Fruit fly (Drosophila melanogaster) whole organism, embryonic: ENCODE results near the gene p-cup.

Source experiments
- ATbp ChIP-seq: fragments of 200-800 bp; sonication (Bioruptor generic); optimal IDR thresholded peaks from 2 replicates; lab custom pipeline; 2017; ENCODE audit warnings: missing biosample characterization, mild to moderate bottlenecking, missing genetic modification characterization, missing genetic modification reagents
- CG10267 ChIP-seq: fragments of 200-800 bp; sonication (Bioruptor generic); optimal IDR thresholded peaks from 2 replicates; lab custom pipeline; 2018; ENCODE audit warnings: missing biosample characterization, mild to moderate bottlenecking, missing genetic modification characterization, moderate library complexity
- CG10979 ChIP-seq: fragments of 200-800 bp; sonication (Bioruptor generic); optimal IDR thresholded peaks from 2 replicates; lab custom pipeline; 2018; ENCODE audit warnings: missing biosample characterization, mild to moderate bottlenecking, missing genetic modification characterization, moderate library complexity
- CG12071 ChIP-seq: fragments of 200-800 bp; sonication (Bioruptor generic); optimal IDR thresholded peaks from 3 replicates; lab custom pipeline; 2018; ENCODE audit warnings: missing biosample characterization, mild to moderate bottlenecking, missing genetic modification characterization
- CG12104 ChIP-seq: fragments of 200-800 bp; sonication (Bioruptor generic); optimal IDR thresholded peaks from 3 replicates; lab custom pipeline; 2016; ENCODE audit warnings: missing biosample characterization, missing genetic modification characterization
- CG12219 ChIP-seq: fragments of 200-800 bp; sonication (Bioruptor generic); optimal IDR thresholded peaks from 3 replicates; lab custom pipeline; 2018; ENCODE audit warnings: missing biosample characterization, mild to moderate bottlenecking, missing genetic modification characterization
- CG12299 ChIP-seq: fragments of 200-800 bp; sonication (Bioruptor generic); optimal IDR thresholded peaks from 2 replicates; lab custom pipeline; 2018; ENCODE audit warnings: missing biosample characterization, mild to moderate bottlenecking, missing genetic modification characterization
- CG14710 ChIP-seq: fragments of 200-800 bp; sonication (Bioruptor generic); optimal IDR thresholded peaks from 3 replicates; lab custom pipeline; 2019; ENCODE audit warnings: missing biosample characterization, mild to moderate bottlenecking, missing genetic modification characterization, moderate library complexity
- CG15514 ChIP-seq: fragments of 200-800 bp; sonication (Bioruptor generic); optimal IDR thresholded peaks from 3 replicates; lab custom pipeline; 2017; ENCODE audit warnings: missing biosample characterization, missing genetic modification characterization, mild to moderate bottlenecking, moderate library complexity, missing genetic modification reagents
- CG1602 ChIP-seq: fragments of 200-800 bp; sonication (Bioruptor generic); optimal IDR thresholded peaks from 3 replicates; lab custom pipeline; 2016; ENCODE audit warnings: missing biosample characterization, missing genetic modification characterization
- CG1792 ChIP-seq: fragments of 200-800 bp; sonication (Bioruptor generic); optimal IDR thresholded peaks from 2 replicates; lab custom pipeline; 2016; ENCODE audit warnings: missing biosample characterization, missing genetic modification characterization
- CG18262 ChIP-seq: fragments of 200-800 bp; optimal IDR thresholded peaks from 3 replicates; lab custom pipeline; 2019; ENCODE audit warnings: missing biosample characterization, mild to moderate bottlenecking, missing genetic modification characterization, moderate library complexity
- CG18599 ChIP-seq: fragments of 200-800 bp; sonication (Bioruptor generic); optimal IDR thresholded peaks from 3 replicates; lab custom pipeline; 2017; ENCODE audit warnings: missing biosample characterization, missing genetic modification characterization, mild to moderate bottlenecking, moderate library complexity, missing genetic modification reagents
- CG2129 ChIP-seq: fragments of 200-800 bp; sonication (Bioruptor generic); IDR thresholded peaks from 2 replicates; pipeline ENCODE4 v1.3.6; 2022; ENCODE audit warnings: missing biosample characterization, missing genetic modification characterization; ENCODE audit not compliant: partially characterized antibody
- CG2678 ChIP-seq: fragments of 200-800 bp; sonication (Bioruptor generic); optimal IDR thresholded peaks from 3 replicates; lab custom pipeline; 2019; ENCODE audit warnings: missing biosample characterization, mild to moderate bottlenecking, missing genetic modification characterization, moderate library complexity
- CG30403 ChIP-seq: fragments of 200-800 bp; sonication (Bioruptor generic); optimal IDR thresholded peaks from 3 replicates; lab custom pipeline; 2016; ENCODE audit warnings: missing biosample characterization, missing genetic modification characterization
- CG34376 ChIP-seq: fragments of 200-800 bp; sonication (Bioruptor generic); optimal IDR thresholded peaks from 2 replicates; lab custom pipeline; 2018; ENCODE audit warnings: missing biosample characterization, mild to moderate bottlenecking, missing genetic modification characterization
- CG7786 ChIP-seq: fragments of 200-800 bp; sonication (Bioruptor generic); optimal IDR thresholded peaks from 2 replicates; lab custom pipeline; 2016; ENCODE audit warnings: missing biosample characterization, missing genetic modification characterization
- CG7963 ChIP-seq: fragments of 200-800 bp; sonication (Bioruptor generic); IDR thresholded peaks from 3 replicates; pipeline ENCODE4 v1.3.6; 2022; ENCODE audit warnings: missing biosample characterization, missing genetic modification characterization; ENCODE audit not compliant: partially characterized antibody
- CG8478 ChIP-seq: fragments of >200 bp; optimal IDR thresholded peaks from 2 replicates; lab custom pipeline; 2018
- CHES-1-like ChIP-seq: fragments of 200-800 bp; sonication (Bioruptor generic); optimal IDR thresholded peaks from 2 replicates; lab custom pipeline; 2016; ENCODE audit warnings: missing biosample characterization, missing genetic modification characterization
- CTCF ChIP-seq: fragments of 200-800 bp; sonication (Bioruptor generic); optimal IDR thresholded peaks from 2 replicates; lab custom pipeline; 2017; ENCODE audit warnings: missing biosample characterization, mild to moderate bottlenecking, missing genetic modification characterization, moderate library complexity
- D ChIP-seq, 2 experiments: fragments of 200-800 bp in 1 of 2; fragments of >200 bp in 1 of 2; sonication (Bioruptor generic) in 1 of 2; optimal IDR thresholded peaks; 2 replicates in 1 of 2; 3 replicates in 1 of 2; lab custom pipeline; 2017; ENCODE audit warnings: mild to moderate bottlenecking in 1 of 2, missing biosample characterization in 1 of 2, missing genetic modification characterization in 1 of 2, missing genetic modification reagents in 1 of 2
- Dip2 ChIP-seq: fragments of 200-800 bp; sonication (Bioruptor generic); IDR thresholded peaks from 2 replicates; pipeline ENCODE4 v1.3.6; 2022; ENCODE audit warnings: missing biosample characterization, missing genetic modification characterization
- Fer3 ChIP-seq: fragments of 200-800 bp; sonication (Bioruptor generic); optimal IDR thresholded peaks from 2 replicates; lab custom pipeline; 2018; ENCODE audit warnings: missing biosample characterization, mild to moderate bottlenecking, missing genetic modification characterization, moderate library complexity
- Hr3 ChIP-seq: fragments of 200-800 bp; sonication (Bioruptor generic); optimal IDR thresholded peaks from 3 replicates; lab custom pipeline; 2016; ENCODE audit warnings: missing biosample characterization, missing genetic modification characterization
- Hr51 ChIP-seq, 2 experiments: fragments of 200-800 bp; sonication (Bioruptor generic); optimal IDR thresholded peaks; 2 replicates in 1 of 2; 3 replicates in 1 of 2; lab custom pipeline; 2016 to 2018; ENCODE audit warnings: missing biosample characterization in 2 of 2, missing genetic modification characterization in 2 of 2, mild to moderate bottlenecking in 1 of 2, moderate library complexity in 1 of 2
- Nf-YB ChIP-seq: fragments of 200-800 bp; sonication (Bioruptor generic); optimal IDR thresholded peaks from 3 replicates; lab custom pipeline; 2019; ENCODE audit warnings: missing biosample characterization, mild to moderate bottlenecking, missing genetic modification characterization, moderate library complexity
- Oaz ChIP-seq: fragments of 200-800 bp; sonication (Bioruptor generic); IDR thresholded peaks from 2 replicates; pipeline ENCODE4 v1.3.6; 2022; ENCODE audit warnings: missing biosample characterization, missing genetic modification characterization
- Sox102F ChIP-seq: fragments of 200-800 bp; sonication (Bioruptor generic); optimal IDR thresholded peaks from 2 replicates; lab custom pipeline; 2018; ENCODE audit warnings: missing biosample characterization, mild to moderate bottlenecking, missing genetic modification characterization, moderate library complexity
- Xrp1 ChIP-seq: fragments of 200-800 bp; sonication (Bioruptor generic); IDR thresholded peaks from 2 replicates; pipeline ENCODE4 v1.3.6; 2022; ENCODE audit warnings: missing biosample characterization, missing genetic modification characterization
- ab ChIP-seq: fragments of 200-800 bp; sonication (Bioruptor generic); optimal IDR thresholded peaks from 2 replicates; lab custom pipeline; 2016; ENCODE audit warnings: missing biosample characterization, missing genetic modification characterization
- amos ChIP-seq: fragments of 200-800 bp; sonication (Bioruptor generic); IDR thresholded peaks from 2 replicates; pipeline ENCODE4 v1.3.6; 2022; ENCODE audit warnings: missing biosample characterization, missing genetic modification characterization; ENCODE audit not compliant: partially characterized antibody
- aop ChIP-seq: fragments of 200-800 bp; sonication (Bioruptor generic); IDR thresholded peaks from 2 replicates; pipeline ENCODE4 v1.3.6; 2022; ENCODE audit warnings: missing biosample characterization, missing genetic modification characterization
- ato ChIP-seq: fragments of 200-800 bp; sonication (Bioruptor generic); IDR thresholded peaks from 2 replicates; pipeline ENCODE4 v1.3.6; 2022; ENCODE audit warnings: missing biosample characterization, missing genetic modification characterization; ENCODE audit not compliant: partially characterized antibody
- bbx ChIP-seq: fragments of 200-800 bp; sonication (Bioruptor generic); IDR thresholded peaks from 2 replicates; pipeline ENCODE4 v1.3.6; 2022; ENCODE audit warnings: missing biosample characterization, missing genetic modification characterization; ENCODE audit not compliant: partially characterized antibody
- bowl ChIP-seq: fragments of 200-800 bp; sonication (Bioruptor generic); IDR thresholded peaks from 2 replicates; pipeline ENCODE4 v1.3.6; 2022; ENCODE audit warnings: missing biosample characterization, missing genetic modification characterization
- dm ChIP-seq: fragments of 200-800 bp; sonication (Bioruptor generic); optimal IDR thresholded peaks from 3 replicates; lab custom pipeline; 2016; ENCODE audit warnings: missing biosample characterization, missing genetic modification characterization
- fd102C ChIP-seq: fragments of 200-800 bp; sonication (Bioruptor generic); optimal IDR thresholded peaks from 2 replicates; lab custom pipeline; 2018; ENCODE audit warnings: missing biosample characterization, mild to moderate bottlenecking, missing genetic modification characterization, moderate library complexity
- ftz-f1 ChIP-seq: fragments of 200-800 bp; sonication (Bioruptor generic); optimal IDR thresholded peaks from 2 replicates; lab custom pipeline; 2016; ENCODE audit warnings: missing biosample characterization, missing genetic modification characterization
- hbn ChIP-seq: fragments of 200-800 bp; sonication (Bioruptor generic); IDR thresholded peaks from 2 replicates; pipeline ENCODE4 v1.3.6; 2022; ENCODE audit warnings: missing biosample characterization, missing genetic modification characterization; ENCODE audit not compliant: partially characterized antibody
- kni ChIP-seq: fragments of 200-800 bp; sonication (Bioruptor generic); optimal IDR thresholded peaks from 3 replicates; lab custom pipeline; 2017; ENCODE audit warnings: mild to moderate bottlenecking, missing biosample characterization, missing genetic modification reagents, missing genetic modification characterization
- onecut ChIP-seq: fragments of 200-800 bp; sonication (Bioruptor generic); IDR thresholded peaks from 2 replicates; pipeline ENCODE4 v1.3.6; 2022; ENCODE audit warnings: missing biosample characterization, missing genetic modification characterization
- otp ChIP-seq: fragments of 200-800 bp; sonication (Bioruptor generic); IDR thresholded peaks from 3 replicates; pipeline ENCODE4, ENCODE4 v1.3.6; 2022; ENCODE audit warnings: missing biosample characterization, missing genetic modification characterization
- shn ChIP-seq: fragments of 200-800 bp; sonication (Bioruptor generic); optimal IDR thresholded peaks from 3 replicates; lab custom pipeline; 2016; ENCODE audit warnings: missing biosample characterization, missing genetic modification characterization
- sqz ChIP-seq: fragments of 200-800 bp; sonication (Bioruptor generic); optimal IDR thresholded peaks from 3 replicates; lab custom pipeline; 2018; ENCODE audit warnings: missing biosample characterization, mild to moderate bottlenecking, missing genetic modification characterization
- tin ChIP-seq: fragments of 200-800 bp; sonication (Bioruptor generic); optimal IDR thresholded peaks from 3 replicates; lab custom pipeline; 2016; ENCODE audit warnings: missing biosample characterization, missing genetic modification characterization
- twi ChIP-seq: fragments of 200-800 bp; optimal IDR thresholded peaks from 2 replicates; lab custom pipeline; 2019; ENCODE audit warnings: missing biosample characterization, mild to moderate bottlenecking, missing genetic modification characterization, moderate library complexity
- wor ChIP-seq: fragments of 200-800 bp; sonication (Bioruptor generic); IDR thresholded peaks from 2 replicates; pipeline ENCODE4 v1.3.6; 2022; ENCODE audit warnings: missing biosample characterization, missing genetic modification characterization
- yki ChIP-seq: fragments of >200 bp; optimal IDR thresholded peaks from 3 replicates; lab custom pipeline; 2018

The p-cup gene

dm6 chrX:17495244-17495798 lies 46.7 kb upstream of the p-cup start (continued):
- TF ChIP-seq sqz (GFP tag; lab: Kevin White, UChicago) (no peak), CG2678 (tag; lab: Kevin White, UChicago) (peak; percentile 30), Xrp1 (GFP tag; lab: Robert Waterston, UW) (peak; percentile 54; the same call in 1 of the 2 replicates), CG14710 (peak; percentile 7), CG10267 (tag; lab: Kevin White, UChicago) (peak; percentile 16), bbx (no peak), Hr51 (GFP tag; optimal IDR thresholded peaks at IDR 0.05; lab: Kevin White, UChicago) (no peak), CG2129 (GFP tag; lab: Robert Waterston, UW) (no peak), yki (lab: Kevin White, UChicago) (no peak), Oaz (no peak), CG7786 (GFP tag; lab: Kevin White, UChicago) (no peak), CG12219 (GFP tag; lab: Kevin White, UChicago) (no peak), CG12071 (GFP tag; lab: Kevin White, UChicago) (no peak), ATbp (no peak), CTCF (no peak), onecut (GFP tag; lab: Robert Waterston, UW) (no peak), shn (GFP tag; lab: Kevin White, UChicago) (no peak), CG7963 (GFP tag; lab: Robert Waterston, UW) (no peak), CG18599 (GFP tag; lab: Kevin White, UChicago) (peak; percentile 7), CG8478 (lab: Kevin White, UChicago) (no peak), Dip2 (GFP tag; lab: Robert Waterston, UW) (no peak), dm (GFP tag; lab: Kevin White, UChicago) (no peak), Hr3 (GFP tag; lab: Kevin White, UChicago) (no peak), CHES-1-like (GFP tag; lab: Kevin White, UChicago) (no peak), ftz-f1 (no peak), Fer3 (tag; lab: Kevin White, UChicago) (peak; percentile 0), CG1792 (no peak), CG12299 (tag; lab: Kevin White, UChicago) (no peak), wor (GFP tag; lab: Robert Waterston, UW) (no peak), fd102C (GFP tag; lab: Kevin White, UChicago) (no peak), bowl (GFP tag; lab: Robert Waterston, UW) (no peak), CG18262 (tag; lab: Kevin White, UChicago) (peak; percentile 30), ato (GFP tag; lab: Robert Waterston, UW) (no peak), D (optimal IDR thresholded peaks at IDR 0.05; lab: Kevin White, UChicago) (no peak), D (GFP tag; optimal IDR thresholded peaks at IDR 0.05; lab: Kevin White, UChicago) (peak; percentile 27), CG12104 (GFP tag; lab: Kevin White, UChicago) (no peak), otp (GFP tag; lab: Robert Waterston, UW) (0 out of 3 replicates have a peak, but pooled peaks have one; percentile 11), CG30403 (GFP tag; lab: Kevin White, UChicago) (no peak), kni (GFP tag; lab: Kevin White, UChicago) (no peak), hbn (GFP tag; lab: Robert Waterston, UW) (no peak), Nf-YB (GFP tag; lab: Kevin White, UChicago) (no peak), tin (GFP tag; lab: Kevin White, UChicago) (peak; percentile 10), Sox102F (GFP tag; lab: Kevin White, UChicago) (peak; percentile 11), ab (GFP tag; lab: Kevin White, UChicago) (no peak), twi (no peak), CG1602 (no peak), amos (GFP tag; lab: Robert Waterston, UW) (no peak), CG34376 (GFP tag; lab: Kevin White, UChicago) (no peak), aop (GFP tag; lab: Robert Waterston, UW) (no peak), CG10979 (peak; percentile 46), CG15514 (GFP tag; lab: Kevin White, UChicago) (no peak)
